Fruit fly (Drosophila melanogaster): Measurements from ENCODE around the gene CG14658.

DNA sequence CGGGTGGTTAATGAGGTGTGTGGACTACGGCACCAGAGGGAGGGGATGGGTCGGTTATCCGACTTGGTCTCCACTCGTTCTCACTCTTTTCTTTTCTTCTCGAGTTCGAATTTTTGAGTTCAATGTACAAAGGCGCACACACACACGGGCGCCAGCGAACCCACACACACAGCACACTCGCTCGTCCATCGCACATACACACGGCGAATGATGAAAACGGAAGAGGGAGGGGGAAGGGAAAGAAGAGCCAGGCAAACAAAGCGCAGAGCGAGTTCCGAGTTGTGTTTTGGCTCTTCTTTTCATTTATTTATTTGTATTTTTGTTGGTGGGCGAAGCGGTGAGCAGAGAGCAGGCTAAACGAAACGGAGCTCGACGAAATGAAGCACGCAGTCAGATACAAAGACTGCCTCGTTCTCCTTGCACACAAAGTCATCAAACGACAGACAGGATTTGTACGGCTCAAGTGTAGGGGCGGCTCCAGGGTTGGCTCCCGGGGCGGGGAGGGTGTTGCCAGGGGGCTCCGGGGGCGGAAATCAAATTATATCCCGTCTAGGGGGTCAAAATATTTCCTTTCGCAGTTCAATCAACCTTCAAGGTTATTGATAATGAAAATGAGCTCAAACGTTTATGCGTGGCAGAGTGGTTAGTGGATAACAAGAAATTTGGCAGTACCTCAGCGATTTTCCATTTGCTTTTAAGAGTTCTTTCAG, 20.2 kb downstream of the CG14658 start:
- TF ChIP-seq CG31627 (GFP tag; optimal IDR thresholded peaks at IDR 0.05) = no peak
- TF ChIP-seq CG6276 (GFP tag; optimal IDR thresholded peaks at IDR 0.05) = no peak

Measured in whole organism, prepupa.